Fruit fly (Drosophila melanogaster) whole organism, embryonic: ENCODE measurements around the gene CG15888.

Experiments used
- CG14014 ChIP-seq: fragments of 200-800 bp; sonication (Bioruptor generic); IDR thresholded peaks from 2 replicates; pipeline ENCODE4 v1.3.6; 2022; ENCODE audit warnings: missing biosample characterization, missing genetic modification characterization
- CG18599 ChIP-seq: fragments of 200-800 bp; sonication (Bioruptor generic); optimal IDR thresholded peaks from 3 replicates; lab custom pipeline; 2017; ENCODE audit warnings: missing biosample characterization, missing genetic modification characterization, mild to moderate bottlenecking, moderate library complexity, missing genetic modification reagents
- CG2678 ChIP-seq: fragments of 200-800 bp; sonication (Bioruptor generic); optimal IDR thresholded peaks from 3 replicates; lab custom pipeline; 2019; ENCODE audit warnings: missing biosample characterization, mild to moderate bottlenecking, missing genetic modification characterization, moderate library complexity
- CG31224 ChIP-seq: fragments of 200-800 bp; sonication (Bioruptor generic); IDR thresholded peaks from 2 replicates; pipeline ENCODE4 v1.3.6; 2022; ENCODE audit warnings: missing biosample characterization, missing genetic modification characterization
- CG7839 ChIP-seq: fragments of 200-800 bp; sonication (Bioruptor generic); optimal IDR thresholded peaks from 3 replicates; lab custom pipeline; 2018; ENCODE audit warnings: missing biosample characterization, mild to moderate bottlenecking, missing genetic modification characterization, moderate library complexity
- Fer1 ChIP-seq: fragments of 200-800 bp; sonication (Bioruptor generic); optimal IDR thresholded peaks from 2 replicates; lab custom pipeline; 2017; ENCODE audit warnings: missing biosample characterization, mild to moderate bottlenecking, missing genetic modification characterization
- Hand ChIP-seq: fragments of 200-800 bp; sonication (Bioruptor generic); optimal IDR thresholded peaks from 2 replicates; lab custom pipeline; 2017; ENCODE audit warnings: mild to moderate bottlenecking, missing biosample characterization, missing genetic modification reagents, missing genetic modification characterization
- Hey ChIP-seq: fragments of 200-800 bp; sonication (Bioruptor generic); optimal IDR thresholded peaks from 3 replicates; lab custom pipeline; 2018; ENCODE audit warnings: missing biosample characterization, mild to moderate bottlenecking, missing genetic modification characterization
- Hmr ChIP-seq: fragments of 200-800 bp; sonication (Bioruptor generic); optimal IDR thresholded peaks from 3 replicates; lab custom pipeline; 2017; ENCODE audit warnings: mild to moderate bottlenecking, missing biosample characterization, missing genetic modification reagents, missing genetic modification characterization
- Med ChIP-seq: fragments of 200-800 bp; sonication (Bioruptor generic); peaks from one replicate; lab custom pipeline; 2016; ENCODE audit warnings: missing biosample characterization, missing genetic modification characterization, mild to moderate bottlenecking, inconsistent platforms, moderate library complexity
- Meics ChIP-seq: fragments of 200-800 bp; sonication (Bioruptor generic); optimal IDR thresholded peaks from 2 replicates; lab custom pipeline; 2017; ENCODE audit warnings: missing biosample characterization, mild to moderate bottlenecking, missing genetic modification characterization
- PHDP ChIP-seq: fragments of 200-800 bp; sonication (Bioruptor generic); optimal IDR thresholded peaks from 3 replicates; lab custom pipeline; 2018; ENCODE audit warnings: missing biosample characterization, mild to moderate bottlenecking, missing genetic modification characterization, moderate library complexity
- abd-A ChIP-seq: fragments of 200-800 bp; sonication (Bioruptor generic); optimal IDR thresholded peaks from 3 replicates; lab custom pipeline; 2019; ENCODE audit warnings: missing biosample characterization, mild to moderate bottlenecking, missing genetic modification characterization, moderate library complexity
- bab2 ChIP-seq: fragments of 200-800 bp; sonication (Bioruptor generic); optimal IDR thresholded peaks from 2 replicates; lab custom pipeline; 2016; ENCODE audit warnings: missing biosample characterization, missing genetic modification characterization
- cwo ChIP-seq: fragments of 200-800 bp; sonication (Bioruptor generic); optimal IDR thresholded peaks from 3 replicates; lab custom pipeline; 2017; ENCODE audit warnings: missing biosample characterization, missing genetic modification characterization, mild to moderate bottlenecking, moderate library complexity, missing genetic modification reagents
- gfzf ChIP-seq: fragments of 200-800 bp; sonication (Bioruptor generic); optimal IDR thresholded peaks from 2 replicates; lab custom pipeline; 2016; ENCODE audit warnings: missing biosample characterization, mild to moderate bottlenecking, missing genetic modification characterization, moderate library complexity
- mam ChIP-seq: fragments of 200-800 bp; sonication (Bioruptor generic); optimal IDR thresholded peaks from 3 replicates; lab custom pipeline; 2016; ENCODE audit warnings: missing biosample characterization, missing genetic modification characterization
- pan ChIP-seq, 4 experiments: fragments of >200 bp in 3 of 4; fragments of 200-800 bp in 1 of 4; sonication (Bioruptor generic) in 1 of 4; optimal IDR thresholded peaks in 3 of 4; IDR thresholded peaks in 1 of 4; 2 replicates each; pipeline versions ENCODE4 v1.3.6 to Lab custom; 2017 to 2022; ENCODE audit warnings: missing biosample characterization in 2 of 4, missing genetic modification characterization in 2 of 4, mixed read lengths in 1 of 4
- slbo ChIP-seq: fragments of 200-800 bp; sonication (Bioruptor generic); IDR thresholded peaks from 2 replicates; pipeline ENCODE4 v1.3.6; 2022; ENCODE audit warnings: missing biosample characterization, missing genetic modification characterization
- sqz ChIP-seq: fragments of 200-800 bp; sonication (Bioruptor generic); optimal IDR thresholded peaks from 3 replicates; lab custom pipeline; 2018; ENCODE audit warnings: missing biosample characterization, mild to moderate bottlenecking, missing genetic modification characterization

Gene CG15888

DNA sequence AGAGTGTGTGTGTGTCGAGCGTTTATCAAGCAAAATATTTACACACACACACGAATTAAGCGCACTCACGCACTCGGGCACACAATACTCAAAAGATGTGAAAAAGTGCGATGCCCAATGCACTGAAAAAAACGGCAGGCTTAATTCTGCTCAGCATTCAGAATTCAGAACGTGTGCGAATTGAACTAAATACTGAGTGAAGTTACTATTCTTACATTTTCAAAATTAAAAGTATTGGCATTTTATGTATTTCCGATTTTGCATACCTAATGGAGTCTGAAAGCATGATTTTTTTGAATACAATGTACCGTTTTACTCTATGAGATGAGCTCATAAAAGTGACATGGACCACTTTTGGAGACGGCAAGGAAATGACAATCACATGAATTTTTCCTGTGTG lies 29.2 kb downstream of the CG15888 start (continued):
- TF ChIP-seq bab2 (GFP tag; lab: Kevin White, UChicago): no peak
- TF ChIP-seq PHDP: no peak
- no peak for TF ChIP-seq pan (optimal IDR thresholded peaks at IDR 0.05; lab: Kevin White, UChicago)
- no peak for TF ChIP-seq pan (GFP tag; optimal IDR thresholded peaks at IDR 0.05 in 1 of 2, IDR thresholded peaks at IDR 0.05 in 1 of 2)
- TF ChIP-seq CG18599 (GFP tag; lab: Kevin White, UChicago): peak; percentile 51
- peak; percentile 56 for TF ChIP-seq Med (GFP tag; lab: Kevin White, UChicago)
- no peak for TF ChIP-seq sqz (GFP tag; lab: Kevin White, UChicago)
- TF ChIP-seq Meics (GFP tag; lab: Kevin White, UChicago): peak; percentile 28
- TF ChIP-seq mam (GFP tag; lab: Kevin White, UChicago): peak; percentile 8
- peak; percentile 20 for TF ChIP-seq CG2678 (tag; lab: Kevin White, UChicago)
- TF ChIP-seq gfzf: no peak
- 0 out of 2 replicates have a peak, but pooled peaks have one; percentile 11 for TF ChIP-seq CG14014
- TF ChIP-seq Fer1 (GFP tag; lab: Kevin White, UChicago): peak; percentile 6
- TF ChIP-seq Hmr: peak; percentile 35
- peak; percentile 6 for TF ChIP-seq Hand
- TF ChIP-seq CG7839 (tag; lab: Kevin White, UChicago): peak; percentile 8
- 0 out of 2 replicates have a peak, but pooled peaks have one; percentile 3 for TF ChIP-seq slbo (GFP tag; lab: Robert Waterston, UW)

- TF ChIP-seq Hey (peak; percentile 68), CG31224 (GFP tag; lab: Robert Waterston, UW) (no peak), abd-A (tag; lab: Kevin White, UChicago) (peak; percentile 12), cwo (GFP tag; lab: Kevin White, UChicago) (peak; percentile 52)
These were observed 44.6 kb downstream of the CG15888 start for dm6 chr3R:13241726-13242125.
